Worm (Caenorhabditis elegans): ENCODE results near the gene nhr-263.
"Not testable (repeated sequence)": the region's sequence is repeated elsewhere in the genome, so short reads cannot be mapped to it uniquely, and the experiment has no call there.

nhr-263 gene

DNA sequence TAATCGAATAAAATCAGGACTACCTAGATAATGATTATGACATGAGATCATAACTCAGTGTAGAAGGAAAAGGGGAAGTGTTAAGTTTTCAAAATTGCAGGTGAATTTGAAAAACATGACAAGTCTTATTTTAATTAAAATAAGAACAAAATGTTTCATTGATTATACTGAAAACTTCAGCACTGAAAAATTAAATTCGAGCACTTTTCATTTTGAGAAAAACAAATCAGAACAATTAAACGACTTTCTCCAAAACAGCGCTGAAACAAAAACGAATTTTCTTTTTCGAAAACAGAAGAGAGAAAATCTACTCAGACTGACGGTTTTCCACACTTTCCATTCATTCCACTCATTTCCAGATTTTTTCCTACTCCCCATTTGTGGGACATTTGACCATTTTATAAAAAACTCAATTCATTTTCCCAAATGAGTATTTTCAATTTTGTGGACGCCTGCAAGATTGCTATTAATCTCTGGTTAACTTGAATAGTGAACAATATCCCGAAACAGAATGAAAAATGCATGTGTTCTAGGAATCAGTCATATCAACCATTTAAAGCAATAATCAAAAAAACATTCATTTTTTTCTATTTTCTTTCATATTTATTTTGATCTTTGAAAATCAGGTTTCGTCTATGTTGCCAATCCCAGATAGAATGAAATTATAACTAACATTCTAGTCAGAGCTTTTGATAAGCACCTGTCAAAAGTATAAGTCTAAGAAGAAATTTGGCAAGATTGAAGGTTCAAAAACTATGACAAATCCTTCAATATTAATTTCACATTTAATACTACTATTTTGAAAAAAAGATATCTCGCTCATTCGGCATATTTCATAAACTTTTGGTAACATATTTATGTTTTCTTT lies 10.6 kb upstream of the nhr-263 start, which contains the start of the genes srh-231 and srh-275:
Gene srh-231, minus strand, starts transcription at position 51 of the 868 bp plus-strand sequence.
Gene srh-275, plus strand, starts transcription at position 818 of the 868 bp plus-strand sequence.
- TF ChIP-seq ceh-9 (tag; optimal IDR thresholded peaks at IDR 0.05) (no peak), hlh-8 (tag; optimal IDR thresholded peaks at IDR 0.05) (no peak), C08G9.2 (tag; optimal IDR thresholded peaks at IDR 0.05) (no peak), zip-5 (tag; optimal IDR thresholded peaks at IDR 0.05) (no peak), pax-1 (tag; optimal IDR thresholded peaks at IDR 0.05) (no peak), ceh-24 (tag; optimal IDR thresholded peaks at IDR 0.05) (no peak), odd-2 (tag; optimal IDR thresholded peaks at IDR 0.05) (no peak), sox-2 (GFP tag; IDR thresholded peaks at IDR 0.05) (no peak), ets-4 (tag; optimal IDR thresholded peaks at IDR 0.05) (no peak), madf-2 (tag; optimal IDR thresholded peaks at IDR 0.05) (no peak), elt-4 (tag; optimal IDR thresholded peaks at IDR 0.05) (no peak), ztf-16 (tag; optimal IDR thresholded peaks at IDR 0.05) (no peak), ceh-22 (tag; optimal IDR thresholded peaks at IDR 0.05) (no peak), hlh-6 (tag; optimal IDR thresholded peaks at IDR 0.05) (no peak), pag-3 (tag; optimal IDR thresholded peaks at IDR 0.05; ENCODE audit: borderline replicate concordance) (no peak), ttx-3 (tag; optimal IDR thresholded peaks at IDR 0.05) (no peak), hlh-30 (tag; optimal IDR thresholded peaks at IDR 0.05; ENCODE audit: insufficient read depth) (no peak)

DNA sequence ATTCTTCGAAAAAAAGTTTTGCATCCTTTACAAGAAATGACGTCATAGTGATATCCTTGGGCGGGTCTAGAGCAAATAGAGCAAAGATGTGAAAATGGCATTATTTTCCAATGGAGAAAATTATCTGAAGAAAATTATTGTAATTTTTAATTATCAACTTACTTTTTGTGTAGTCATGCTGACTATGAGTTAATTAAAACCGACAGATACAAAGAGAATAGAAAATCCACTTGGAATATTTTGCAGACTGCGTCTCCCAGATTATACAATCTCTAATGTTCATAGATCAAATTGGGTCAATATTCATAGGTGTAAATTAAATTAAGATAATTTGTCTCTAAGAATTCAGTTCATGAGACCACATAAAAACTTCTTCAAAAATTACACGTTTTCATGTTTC lies 7.7 kb upstream of the nhr-263 start, which contains the start of gene nhr-149:
Gene nhr-149, minus strand, starts transcription at position 101 of the 400 bp plus-strand sequence.
- TF ChIP-seq fkh-6 (tag; optimal IDR thresholded peaks at IDR 0.05) (no peak), lin-11 (tag; optimal IDR thresholded peaks at IDR 0.05) (no peak), tbx-7 (tag; optimal IDR thresholded peaks at IDR 0.05) (no peak), pat-9 (tag; optimal IDR thresholded peaks at IDR 0.05) (no peak), ztf-16 (tag; optimal IDR thresholded peaks at IDR 0.05) (no peak), ceh-48 (tag; optimal IDR thresholded peaks at IDR 0.05) (no peak), dmd-4 (tag; optimal IDR thresholded peaks at IDR 0.05; ENCODE audit: borderline replicate concordance) (no peak), sdc-2 (tag; optimal IDR thresholded peaks at IDR 0.05) (no peak), ceh-2 (tag; optimal IDR thresholded peaks at IDR 0.05) (no peak), fax-1 (tag; optimal IDR thresholded peaks at IDR 0.05) (no peak), ceh-19 (GFP tag; optimal IDR thresholded peaks at IDR 0.05) (no peak), ceh-14 (tag; optimal IDR thresholded peaks at IDR 0.05) (no peak), elt-2 (tag; optimal IDR thresholded peaks at IDR 0.05) (no peak), nhr-232 (tag; optimal IDR thresholded peaks at IDR 0.05) (no peak), odd-2 (tag; optimal IDR thresholded peaks at IDR 0.05) (no peak), unc-55 (GFP tag; optimal IDR thresholded peaks at IDR 0.05) (no peak), T23F11.4 (GFP tag; optimal IDR thresholded peaks at IDR 0.05) (no peak), pqm-1 (tag; optimal IDR thresholded peaks at IDR 0.05) (no peak), pros-1 (tag; optimal IDR thresholded peaks at IDR 0.05) (no peak)

ce11 chrV:7345494-7345893 lies 3.7 kb upstream of the nhr-263 start, which contains the start of gene nhr-147:
Gene nhr-147, plus strand, starts transcription at chrV:7345794.
- TF ChIP-seq fax-1 (tag; optimal IDR thresholded peaks at IDR 0.05); unc-3 (GFP tag; conservative IDR thresholded peaks at IDR 0.05); unc-3 (tag; optimal IDR thresholded peaks at IDR 0.05); pros-1 (tag; optimal IDR thresholded peaks at IDR 0.05): not testable (repeated sequence)

- no peak for TF ChIP-seq K09A11.1 (tag; optimal IDR thresholded peaks at IDR 0.05; ENCODE audit: insufficient read depth)
- TF ChIP-seq nhr-232 (tag; optimal IDR thresholded peaks at IDR 0.05): no peak
- no peak for TF ChIP-seq sdc-2 (tag; optimal IDR thresholded peaks at IDR 0.05)
Measured at ce11 chrV:7343522-7343921, 1.7 kb upstream of the nhr-263 start, which contains the start of gene srh-244. Gene srh-244, plus strand, starts transcription at chrV:7343822.
